Worm (Caenorhabditis elegans) whole organism, L1 larva: ENCODE measurements around the gene cic-1.

Experiments used
- C04F5.9 ChIP-seq: sonication (generic microtip); optimal IDR thresholded peaks from 2 replicates; lab custom pipeline; 2016; ENCODE audit warnings: missing genetic modification characterization, missing compliant biosample characterization
- C16A3.4 ChIP-seq: fragments of 150-350 bp; optimal IDR thresholded peaks from 2 replicates; lab custom pipeline; 2014; ENCODE audit warnings: missing biosample characterization, missing genetic modification characterization
- C34B4.2 ChIP-seq: sonication (generic microtip); optimal IDR thresholded peaks from 2 replicates; lab custom pipeline; 2017; ENCODE audit warnings: mild to moderate bottlenecking, missing genetic modification characterization, missing compliant biosample characterization
- F16B12.6 ChIP-seq: fragments of 150-350 bp; optimal IDR thresholded peaks from 2 replicates; lab custom pipeline; 2014; ENCODE audit warnings: missing biosample characterization, missing genetic modification characterization
- aha-1 ChIP-seq: fragments of 150-350 bp; optimal IDR thresholded peaks from 2 replicates; lab custom pipeline; 2014; ENCODE audit warnings: missing biosample characterization, missing genetic modification characterization
- alr-1 ChIP-seq: fragments of 200-800 bp; sonication (Bioruptor generic); optimal IDR thresholded peaks from 2 replicates; lab custom pipeline; 2018; ENCODE audit warnings: borderline replicate concordance, mild to moderate bottlenecking, missing genetic modification characterization, missing compliant biosample characterization
- aly-2 ChIP-seq: fragments of 150-350 bp; optimal IDR thresholded peaks from 2 replicates; lab custom pipeline; 2014; ENCODE audit warnings: missing biosample characterization, missing genetic modification characterization
- ama-1 ChIP-seq: fragments of 150-350 bp; optimal IDR thresholded peaks from 2 replicates; lab custom pipeline; 2014
- ceh-63 ChIP-seq: fragments of 200-800 bp; sonication (Bioruptor generic); optimal IDR thresholded peaks from 2 replicates; lab custom pipeline; 2018; ENCODE audit warnings: mild to moderate bottlenecking, missing genetic modification characterization, missing compliant biosample characterization
- ceh-8 ChIP-seq: fragments of 200-800 bp; sonication (Bioruptor generic); optimal IDR thresholded peaks from 2 replicates; lab custom pipeline; 2018; ENCODE audit warnings: mild to moderate bottlenecking, missing genetic modification characterization, moderate library complexity, missing compliant biosample characterization
- ceh-88 ChIP-seq: fragments of 200-800 bp; sonication (Bioruptor generic); IDR thresholded peaks from 2 replicates; pipeline ENCODE4 v1.3.6; 2022; ENCODE audit warnings: missing genetic modification characterization, missing compliant biosample characterization
- ceh-90 ChIP-seq: sonication (generic microtip); optimal IDR thresholded peaks from 2 replicates; lab custom pipeline; 2016; ENCODE audit warnings: missing genetic modification characterization, missing compliant biosample characterization
- dpl-1 ChIP-seq, 3 experiments: fragments of 150-350 bp in 2 of 3; sonication (generic microtip) in 1 of 3; optimal IDR thresholded peaks; 2 replicates each; lab custom pipeline; 2014 to 2017; ENCODE audit warnings: missing biosample characterization in 3 of 3, missing genetic modification characterization in 3 of 3, missing genetic modification reagents in 3 of 3
- dsc-1 ChIP-seq: sonication (generic microtip); optimal IDR thresholded peaks from 2 replicates; lab custom pipeline; 2016; ENCODE audit warnings: mild to moderate bottlenecking, missing genetic modification characterization, missing compliant biosample characterization
- elt-2 ChIP-seq: sonication (generic microtip); optimal IDR thresholded peaks from 2 replicates; lab custom pipeline; 2016; ENCODE audit warnings: missing genetic modification characterization, mild to moderate bottlenecking, inconsistent platforms, missing compliant biosample characterization, missing genetic modification reagents
- fkh-4 ChIP-seq: sonication (generic microtip); optimal IDR thresholded peaks from 2 replicates; lab custom pipeline; 2016; ENCODE audit warnings: missing compliant biosample characterization, missing genetic modification characterization, borderline replicate concordance
- fkh-8 ChIP-seq: sonication (generic microtip); optimal IDR thresholded peaks from 2 replicates; lab custom pipeline; 2016; ENCODE audit warnings: mild to moderate bottlenecking, missing genetic modification characterization, missing compliant biosample characterization
- fos-1 ChIP-seq: fragments of 150-350 bp; optimal IDR thresholded peaks from 2 replicates; lab custom pipeline; 2014; ENCODE audit warnings: missing biosample characterization, missing genetic modification characterization
- grh-1 ChIP-seq: fragments of 200-800 bp; sonication (Bioruptor generic); IDR thresholded peaks from 2 replicates; pipeline ENCODE4 v1.3.6; 2022; ENCODE audit warnings: missing genetic modification reagents, missing genetic modification characterization, missing compliant biosample characterization
- hpl-2 ChIP-seq: fragments of 150-350 bp; optimal IDR thresholded peaks from 2 replicates; lab custom pipeline; 2014; ENCODE audit warnings: missing biosample characterization, missing genetic modification reagents, missing genetic modification characterization
- irx-1 ChIP-seq: sonication (generic microtip); optimal IDR thresholded peaks from 2 replicates; lab custom pipeline; 2016; ENCODE audit warnings: missing genetic modification characterization, missing compliant biosample characterization
- jun-1 ChIP-seq: fragments of 150-350 bp; optimal IDR thresholded peaks from 2 replicates; lab custom pipeline; 2014; ENCODE audit warnings: missing biosample characterization, missing genetic modification reagents, missing genetic modification characterization
- lin-14 ChIP-seq: fragments of 200-800 bp; sonication (Bioruptor generic); optimal IDR thresholded peaks from 2 replicates; lab custom pipeline; 2018; ENCODE audit warnings: mild to moderate bottlenecking, missing genetic modification characterization, moderate library complexity, missing compliant biosample characterization
- lin-15B ChIP-seq: fragments of 150-350 bp; sonication (generic microtip); optimal IDR thresholded peaks from 3 replicates; lab custom pipeline; 2014; ENCODE audit warnings: missing biosample characterization, missing genetic modification characterization
- lin-35 ChIP-seq, 2 experiments: fragments of 150-350 bp; optimal IDR thresholded peaks; 2 replicates each; lab custom pipeline; 2014; ENCODE audit warnings: missing biosample characterization in 2 of 2, missing genetic modification characterization in 2 of 2, missing genetic modification reagents in 2 of 2
- lin-39 ChIP-seq: fragments of 150-350 bp; optimal IDR thresholded peaks from 2 replicates; lab custom pipeline; 2014; ENCODE audit warnings: missing biosample characterization, missing genetic modification reagents, missing genetic modification characterization
- lir-3 ChIP-seq: sonication (generic microtip); optimal IDR thresholded peaks from 2 replicates; lab custom pipeline; 2016; ENCODE audit warnings: mild to moderate bottlenecking, missing genetic modification characterization, moderate library complexity, missing compliant biosample characterization; ENCODE audit not compliant: poor library complexity
- mab-9 ChIP-seq: fragments of 200-800 bp; sonication (Bioruptor generic); IDR thresholded peaks from 2 replicates; pipeline ENCODE4 v1.3.6; 2022; ENCODE audit warnings: missing genetic modification reagents, missing genetic modification characterization, missing compliant biosample characterization
- mef-2 ChIP-seq: fragments of 150-350 bp; optimal IDR thresholded peaks from 2 replicates; lab custom pipeline; 2014; ENCODE audit warnings: missing biosample characterization, missing genetic modification characterization
- mep-1 ChIP-seq: fragments of 150-350 bp; optimal IDR thresholded peaks from 2 replicates; lab custom pipeline; 2014; ENCODE audit warnings: missing biosample characterization, missing genetic modification characterization
- nhr-12 ChIP-seq: sonication (generic microtip); optimal IDR thresholded peaks from 2 replicates; lab custom pipeline; 2017; ENCODE audit warnings: missing biosample characterization, missing genetic modification characterization
- nhr-19 ChIP-seq: fragments of 200-800 bp; sonication (Bioruptor generic); conservative IDR thresholded peaks from 2 replicates; pipeline ENCODE4 v1.3.6; 2022; ENCODE audit warnings: missing genetic modification characterization, missing compliant biosample characterization
- nhr-237 ChIP-seq: fragments of 150-350 bp; optimal IDR thresholded peaks from 2 replicates; lab custom pipeline; 2014; ENCODE audit warnings: missing biosample characterization, missing genetic modification characterization
- nhr-76 ChIP-seq: sonication (generic microtip); optimal IDR thresholded peaks from 2 replicates; lab custom pipeline; 2017; ENCODE audit warnings: missing biosample characterization, missing genetic modification characterization
- nhr-84 ChIP-seq: sonication (generic microtip); optimal IDR thresholded peaks from 2 replicates; lab custom pipeline; 2017; ENCODE audit warnings: missing biosample characterization, missing genetic modification characterization
- nhr-85 ChIP-seq: sonication (generic microtip); peaks from one replicate; lab custom pipeline; 2016; ENCODE audit warnings: missing genetic modification characterization, inconsistent platforms, missing compliant biosample characterization
- nhr-90 ChIP-seq: sonication (generic microtip); optimal IDR thresholded peaks from 2 replicates; lab custom pipeline; 2016; ENCODE audit warnings: mild to moderate bottlenecking, missing genetic modification characterization, missing compliant biosample characterization; ENCODE audit not compliant: poor library complexity
- pag-3 ChIP-seq: sonication (generic microtip); optimal IDR thresholded peaks from 2 replicates; lab custom pipeline; 2017; ENCODE audit warnings: missing genetic modification characterization, mild to moderate bottlenecking, missing compliant biosample characterization, antibody characterized with exemption, borderline replicate concordance; ENCODE audit not compliant: insufficient read depth
- skn-1 ChIP-seq: fragments of 150-350 bp; optimal IDR thresholded peaks from 2 replicates; lab custom pipeline; 2014; ENCODE audit warnings: missing biosample characterization, missing genetic modification characterization
- snpc-4 ChIP-seq: fragments of 150-350 bp; optimal IDR thresholded peaks from 2 replicates; lab custom pipeline; 2014; ENCODE audit warnings: missing biosample characterization, missing genetic modification characterization
- snu-23 ChIP-seq: sonication (generic microtip); optimal IDR thresholded peaks from 2 replicates; lab custom pipeline; 2016; ENCODE audit warnings: missing genetic modification characterization, missing compliant biosample characterization
- sptf-1 ChIP-seq: fragments of 150-350 bp; optimal IDR thresholded peaks from 2 replicates; lab custom pipeline; 2014; ENCODE audit warnings: missing biosample characterization, missing genetic modification characterization
- sup-37 ChIP-seq: fragments of 200-800 bp; sonication (Bioruptor generic); optimal IDR thresholded peaks from 2 replicates; lab custom pipeline; 2018; ENCODE audit warnings: mild to moderate bottlenecking, missing genetic modification characterization, missing compliant biosample characterization
- swsn-7 ChIP-seq: sonication (generic microtip); optimal IDR thresholded peaks from 2 replicates; lab custom pipeline; 2016; ENCODE audit warnings: missing genetic modification characterization, missing compliant biosample characterization
- tbx-2 ChIP-seq: sonication (generic microtip); optimal IDR thresholded peaks from 2 replicates; lab custom pipeline; 2016; ENCODE audit warnings: missing genetic modification characterization, missing compliant biosample characterization
- tlp-1 ChIP-seq: fragments of 150-350 bp; optimal IDR thresholded peaks from 2 replicates; lab custom pipeline; 2014; ENCODE audit warnings: missing biosample characterization, missing genetic modification characterization
- unc-30 ChIP-seq: sonication (generic microtip); optimal IDR thresholded peaks from 2 replicates; lab custom pipeline; 2017; ENCODE audit warnings: missing biosample characterization, missing genetic modification characterization
- zag-1 ChIP-seq: fragments of 150-350 bp; optimal IDR thresholded peaks from 2 replicates; lab custom pipeline; 2014; ENCODE audit warnings: missing biosample characterization, missing genetic modification characterization
- zip-4 ChIP-seq: fragments of 200-800 bp; sonication (Bioruptor generic); optimal IDR thresholded peaks from 2 replicates; lab custom pipeline; 2018; ENCODE audit warnings: mild to moderate bottlenecking, missing genetic modification characterization, moderate library complexity, missing compliant biosample characterization
- ztf-11 ChIP-seq, 2 experiments: sonication (generic microtip); optimal IDR thresholded peaks; 2 replicates each; lab custom pipeline; 2016 to 2017; ENCODE audit warnings: missing genetic modification characterization in 2 of 2, missing biosample characterization in 1 of 2, missing compliant biosample characterization in 1 of 2
- ztf-4 ChIP-seq: fragments of 150-350 bp; optimal IDR thresholded peaks from 2 replicates; lab custom pipeline; 2014; ENCODE audit warnings: missing biosample characterization, missing genetic modification characterization

cic-1 gene

ce11 chrIII:2401126-2402123, at the start of gene cic-1, which contains the start of gene strm-1:
Gene cic-1 (minus strand): TSS chrIII:2401221.
Gene strm-1 (plus strand): TSS chrIII:2402070.
- no peak for TF ChIP-seq ztf-4 (tag; lab: Kevin White, UChicago)
- TF ChIP-seq nhr-19, result peak; percentile 65
- peak; percentile 55 for TF ChIP-seq dsc-1
- 0 out of 2 replicates have a peak, but pooled peaks have one; percentile 29 for TF ChIP-seq grh-1 (GFP tag; lab: Robert Waterston, UW)
- TF ChIP-seq lin-14 (GFP tag; lab: Kevin White, UChicago), result no peak
- TF ChIP-seq fos-1, result peak; percentile 12
- TF ChIP-seq tlp-1 (tag; lab: Kevin White, UChicago), result no peak
- peak; percentile 59 for TF ChIP-seq skn-1 (tag; lab: Kevin White, UChicago)
- TF ChIP-seq C34B4.2, result no peak
- TF ChIP-seq aha-1 (tag; lab: Kevin White, UChicago), result no peak
- TF ChIP-seq ceh-63 (GFP tag; lab: Kevin White, UChicago), result no peak
- no peak for TF ChIP-seq ceh-8 (GFP tag; lab: Kevin White, UChicago)
- TF ChIP-seq nhr-76, result no peak
- no peak for TF ChIP-seq hpl-2
- no peak for TF ChIP-seq nhr-84 (tag; lab: Kevin White, UChicago)
- TF ChIP-seq pag-3 (tag; lab: Kevin White, UChicago), result no peak
- no peak for TF ChIP-seq nhr-12
- TF ChIP-seq lin-35 (GFP tag; optimal IDR thresholded peaks at IDR 0.05; lab: Kevin White, UChicago), result peak; percentile 95 to 96
- no peak for TF ChIP-seq C04F5.9
- TF ChIP-seq dpl-1 (GFP tag; optimal IDR thresholded peaks at IDR 0.05; lab: Kevin White, UChicago), result peak; percentile 92 to 96 (median 95)
- peak; percentile 55 for TF ChIP-seq mep-1 (tag; lab: Kevin White, UChicago)
- TF ChIP-seq sptf-1 (tag; lab: Kevin White, UChicago), result no peak
- TF ChIP-seq F16B12.6 (tag; lab: Kevin White, UChicago), result peak; percentile 69
- no peak for TF ChIP-seq alr-1 (tag; lab: Kevin White, UChicago)
- TF ChIP-seq swsn-7 (tag; lab: Kevin White, UChicago), result peak; percentile 64
- TF ChIP-seq nhr-85 (tag; lab: Kevin White, UChicago), result peak; percentile 32
- no peak for TF ChIP-seq sup-37 (GFP tag; lab: Kevin White, UChicago)
- TF ChIP-seq nhr-237, result no peak
- TF ChIP-seq C16A3.4 (tag; lab: Kevin White, UChicago), result peak; percentile 60
- peak; percentile 66 for TF ChIP-seq tbx-2
- TF ChIP-seq lir-3 (tag; lab: Kevin White, UChicago), result no peak
- no peak for TF ChIP-seq zip-4 (GFP tag; lab: Kevin White, UChicago)
- TF ChIP-seq ceh-88, result no peak
- TF ChIP-seq fkh-4 (tag; lab: Kevin White, UChicago), result no peak
- peak; percentile 70 for TF ChIP-seq mab-9 (GFP tag; lab: Robert Waterston, UW)
- no peak for TF ChIP-seq ceh-90 (tag; lab: Kevin White, UChicago)
- peak; percentile 56 for TF ChIP-seq lin-39 (tag; lab: Kevin White, UChicago)
- no peak for TF ChIP-seq nhr-90 (tag; lab: Kevin White, UChicago)
- no peak for TF ChIP-seq mef-2 (tag; lab: Kevin White, UChicago)
- peak; percentile 43 for TF ChIP-seq fkh-8 (tag; lab: Kevin White, UChicago)
- TF ChIP-seq aly-2 (tag; lab: Kevin White, UChicago), result peak; percentile 2
- peak; percentile 4 for TF ChIP-seq snpc-4
- TF ChIP-seq unc-30, result no peak
- peak; percentile 85 for TF ChIP-seq snu-23 (GFP tag; lab: Kevin White, UChicago)
- peak; percentile 44 for TF ChIP-seq lin-15B (tag; lab: Kevin White, UChicago)
- TF ChIP-seq elt-2 (tag; lab: Kevin White, UChicago), result no peak
- no peak for TF ChIP-seq ztf-11 (tag; optimal IDR thresholded peaks at IDR 0.05; lab: Kevin White, UChicago)
- TF ChIP-seq irx-1 (tag; lab: Kevin White, UChicago), result peak; percentile 38
- TF ChIP-seq zag-1, result no peak
- TF ChIP-seq ama-1 (lab: Kevin White, UChicago), result no peak
- peak; percentile 32 for TF ChIP-seq jun-1 (tag; lab: Kevin White, UChicago)
